Fruit fly (Drosophila melanogaster): ENCODE data around the gene PIG-U.

The PIG-U gene

dm6 chr2L:8514748-8515147 lies at the start of gene PIG-U, which contains the start of gene CG13097:
PIG-U (plus strand) TSS chr2L:8515096.
CG13097 (minus strand) TSS chr2L:8514868.
- no peak for TF ChIP-seq psq (optimal IDR thresholded peaks at IDR 0.05)
- TF ChIP-seq ttk (optimal IDR thresholded peaks at IDR 0.05) = no peak
- no peak for TF ChIP-seq h (optimal IDR thresholded peaks at IDR 0.05)
- TF ChIP-seq insv (optimal IDR thresholded peaks at IDR 0.05) = no peak
- TF ChIP-seq Sin3A (optimal IDR thresholded peaks at IDR 0.05) = no peak
- no peak for TF ChIP-seq Myc (optimal IDR thresholded peaks at IDR 0.05)

DNA sequence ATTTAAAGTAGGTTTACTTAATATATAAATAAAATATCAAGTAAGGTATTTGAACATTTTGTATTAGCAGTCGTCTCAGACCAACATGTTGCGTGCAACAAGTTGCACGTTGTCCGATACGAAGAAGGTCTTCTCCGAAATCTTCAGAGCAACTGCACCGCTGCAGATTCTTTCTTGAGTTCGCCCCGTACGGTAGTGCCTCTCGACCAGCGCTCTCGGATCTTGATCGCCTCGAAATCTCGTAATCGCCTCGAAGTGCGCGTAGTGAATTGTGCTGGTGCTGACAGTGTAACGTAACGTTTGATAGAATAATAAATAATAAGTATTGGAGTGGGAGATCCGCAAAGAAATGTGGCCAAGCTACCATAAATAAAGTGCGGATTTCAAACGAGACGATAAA lies 48.3 kb upstream of the PIG-U start, which contains the start of gene dachs:
dachs (plus strand) TSS at position 175 of the 400 bp plus-strand sequence.
- TF ChIP-seq ttk (optimal IDR thresholded peaks at IDR 0.05) = no peak
- no peak for TF ChIP-seq Myc (optimal IDR thresholded peaks at IDR 0.05)
- TF ChIP-seq Sin3A (optimal IDR thresholded peaks at IDR 0.05) = no peak
- TF ChIP-seq psq (optimal IDR thresholded peaks at IDR 0.05) = no peak
- no peak for TF ChIP-seq h (optimal IDR thresholded peaks at IDR 0.05)
- TF ChIP-seq insv (optimal IDR thresholded peaks at IDR 0.05) = no peak

DNA sequence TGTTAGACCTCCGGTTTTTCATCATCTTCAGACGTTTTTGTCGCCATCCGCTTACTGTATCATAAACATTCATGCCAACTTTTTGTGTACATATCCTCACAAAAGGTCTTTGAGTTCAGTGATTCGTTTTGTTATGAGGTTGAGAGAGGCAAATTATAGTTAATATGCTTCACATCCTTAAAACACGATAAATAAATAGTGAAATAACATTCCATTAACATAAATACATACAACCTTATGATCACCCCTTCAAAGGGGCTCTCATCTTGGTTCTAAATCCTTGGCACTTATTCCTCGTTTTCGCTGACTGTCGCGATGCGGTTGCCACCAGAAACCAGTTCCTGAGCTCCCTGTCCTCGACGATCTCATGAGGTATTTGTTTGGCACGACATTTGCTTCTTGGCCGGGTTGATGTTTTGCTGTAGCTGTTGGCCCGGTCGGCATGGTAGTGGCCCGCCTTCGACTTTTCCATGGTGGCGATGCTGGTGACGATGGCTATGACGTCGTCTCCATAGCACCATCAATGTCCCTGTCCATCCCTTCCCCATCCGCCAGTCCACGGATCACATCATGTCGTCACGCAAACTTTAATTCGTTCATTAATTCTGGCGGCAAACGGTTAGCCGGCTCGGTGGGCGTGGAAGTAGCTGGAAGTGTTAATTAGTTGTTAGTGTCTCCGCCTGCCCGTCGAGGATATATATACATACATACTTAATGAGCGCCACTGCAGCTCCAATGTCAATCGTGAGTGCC lies 45.8 kb upstream of the PIG-U start:
- TF ChIP-seq ttk (optimal IDR thresholded peaks at IDR 0.05) = no peak

DNA sequence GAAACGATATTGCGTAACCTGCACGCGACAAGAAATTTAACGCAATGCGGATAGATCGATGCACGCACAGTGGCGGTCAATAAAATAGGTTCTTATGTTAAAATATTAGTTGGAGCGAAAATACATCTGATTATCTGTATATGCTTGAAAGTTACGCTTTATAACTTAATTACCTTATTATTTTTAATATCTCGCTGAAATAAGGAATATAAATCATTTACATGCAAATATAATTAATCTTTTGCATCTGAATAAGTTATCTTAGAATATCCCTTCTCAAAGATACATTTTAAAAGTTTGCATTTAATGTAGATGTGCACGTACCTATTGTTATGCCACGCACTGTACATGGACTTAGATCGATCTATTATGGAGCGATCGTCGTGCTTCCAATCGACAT lies 43.2 kb upstream of the PIG-U start:
- TF ChIP-seq Sin3A (optimal IDR thresholded peaks at IDR 0.05) (no peak), psq (optimal IDR thresholded peaks at IDR 0.05) (no peak), h (optimal IDR thresholded peaks at IDR 0.05) (no peak), insv (optimal IDR thresholded peaks at IDR 0.05) (no peak)

DNA sequence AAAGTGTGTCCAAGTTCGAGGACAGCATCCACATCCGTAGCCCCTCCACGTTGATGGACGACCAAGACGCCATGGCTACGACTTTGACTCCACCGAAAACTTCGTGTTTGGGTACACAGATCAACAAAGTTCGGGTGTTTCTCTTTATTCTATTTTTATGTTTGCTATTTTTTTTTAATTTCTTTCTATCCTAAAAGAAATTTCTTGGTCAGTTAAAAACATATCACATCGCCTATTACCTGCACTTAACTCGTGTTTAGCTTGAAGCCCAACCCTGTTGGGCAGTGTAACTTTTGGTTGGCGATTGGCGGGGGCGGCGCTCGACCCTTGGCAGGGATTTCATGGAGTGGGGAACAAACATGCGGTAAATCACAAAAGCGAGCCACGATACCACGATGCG lies 41.4 kb upstream of the PIG-U start:
- TF ChIP-seq Sin3A (optimal IDR thresholded peaks at IDR 0.05) = no peak
- TF ChIP-seq h (optimal IDR thresholded peaks at IDR 0.05) = no peak
- TF ChIP-seq ttk (optimal IDR thresholded peaks at IDR 0.05) = no peak
- no peak for TF ChIP-seq Myc (optimal IDR thresholded peaks at IDR 0.05)
- no peak for TF ChIP-seq psq (optimal IDR thresholded peaks at IDR 0.05)
- no peak for TF ChIP-seq insv (optimal IDR thresholded peaks at IDR 0.05)

dm6 chr2L:8477049-8477448 lies 37.8 kb upstream of the PIG-U start, which contains the start of gene CheA29a:
CheA29a (plus strand) TSS chr2L:8477349.
- TF ChIP-seq insv (optimal IDR thresholded peaks at IDR 0.05) = no peak

dm6 chr2L:8477971-8478370 lies 36.9 kb upstream of the PIG-U start:
- TF ChIP-seq h (optimal IDR thresholded peaks at IDR 0.05) (no peak), Myc (optimal IDR thresholded peaks at IDR 0.05) (no peak), insv (optimal IDR thresholded peaks at IDR 0.05) (no peak), ttk (optimal IDR thresholded peaks at IDR 0.05) (no peak), psq (optimal IDR thresholded peaks at IDR 0.05) (no peak), Sin3A (optimal IDR thresholded peaks at IDR 0.05) (no peak)

dm6 chr2L:8478379-8478778 lies 36.5 kb upstream of the PIG-U start:
- no peak for TF ChIP-seq Myc (optimal IDR thresholded peaks at IDR 0.05)
- TF ChIP-seq psq (optimal IDR thresholded peaks at IDR 0.05) = no peak
- no peak for TF ChIP-seq ttk (optimal IDR thresholded peaks at IDR 0.05)
- TF ChIP-seq insv (optimal IDR thresholded peaks at IDR 0.05) = no peak

- no peak for TF ChIP-seq insv (optimal IDR thresholded peaks at IDR 0.05)
- no peak for TF ChIP-seq Sin3A (optimal IDR thresholded peaks at IDR 0.05)
- TF ChIP-seq psq (optimal IDR thresholded peaks at IDR 0.05) = no peak
- no peak for TF ChIP-seq Myc (optimal IDR thresholded peaks at IDR 0.05)
- no peak for TF ChIP-seq h (optimal IDR thresholded peaks at IDR 0.05)
These were observed 35.8 kb upstream of the PIG-U start for dm6 chr2L:8478911-8479706.

DNA sequence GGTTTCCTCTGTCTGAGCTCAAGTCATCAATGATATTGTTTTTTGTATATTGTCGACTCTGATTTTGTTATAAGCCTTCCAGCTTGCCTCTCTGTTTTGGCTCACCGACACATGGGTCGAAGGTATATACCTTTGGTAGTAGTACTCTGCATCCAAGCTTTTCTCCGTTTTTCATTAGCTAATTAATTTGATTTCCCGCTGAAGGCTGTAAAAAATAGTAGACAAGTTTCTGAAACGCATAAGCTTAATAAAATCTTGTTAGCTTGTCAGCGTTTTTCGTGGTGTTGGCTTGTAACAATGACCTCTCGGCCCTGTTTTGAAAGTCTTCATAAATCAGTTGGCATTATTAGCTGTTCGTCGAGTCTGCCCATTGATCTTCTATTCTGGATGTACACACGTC lies 34.1 kb upstream of the PIG-U start:
- no peak for TF ChIP-seq Myc (optimal IDR thresholded peaks at IDR 0.05)
- no peak for TF ChIP-seq h (optimal IDR thresholded peaks at IDR 0.05)
- TF ChIP-seq ttk (optimal IDR thresholded peaks at IDR 0.05) = no peak
- no peak for TF ChIP-seq Sin3A (optimal IDR thresholded peaks at IDR 0.05)
- no peak for TF ChIP-seq insv (optimal IDR thresholded peaks at IDR 0.05)

DNA sequence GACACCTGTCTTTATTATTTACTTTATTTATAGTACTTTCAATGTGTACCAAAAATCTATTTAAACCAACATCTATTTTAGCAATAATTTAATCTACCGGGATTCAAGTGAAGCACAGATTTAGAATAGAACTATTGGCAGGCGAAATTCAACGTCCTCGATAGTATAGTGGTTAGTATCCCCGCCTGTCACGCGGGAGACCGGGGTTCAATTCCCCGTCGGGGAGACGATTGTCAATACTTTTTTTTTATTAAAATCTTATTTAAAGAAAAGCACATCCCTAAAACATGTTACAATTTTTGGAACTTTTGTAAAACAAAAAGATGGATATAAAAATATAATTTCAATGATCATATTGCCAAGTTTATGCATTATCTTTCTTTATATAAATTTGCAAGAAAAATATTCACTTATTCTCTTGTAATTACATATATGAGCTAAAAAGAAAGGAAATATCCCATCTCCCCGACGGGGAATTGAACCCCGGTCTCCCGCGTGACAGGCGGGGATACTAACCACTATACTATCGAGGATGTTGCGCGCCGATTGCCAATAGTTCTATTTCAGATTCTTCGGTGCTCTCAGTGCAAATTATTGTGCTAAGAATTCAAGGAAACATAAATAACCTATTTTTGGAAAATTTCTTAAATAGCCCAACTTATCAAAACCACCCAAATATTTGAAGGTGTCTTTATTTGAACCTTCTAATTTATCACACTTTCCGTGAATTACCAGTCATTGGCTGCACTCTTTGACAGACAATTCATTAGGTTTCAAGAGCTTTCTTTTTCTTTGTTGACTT lies 33.1 kb upstream of the PIG-U start, which contains the start of gene CG43796:
CG43796 (plus strand) TSS at position 752 of the 802 bp plus-strand sequence.
- TF ChIP-seq Sin3A (optimal IDR thresholded peaks at IDR 0.05) (no peak), insv (optimal IDR thresholded peaks at IDR 0.05) (no peak), psq (optimal IDR thresholded peaks at IDR 0.05) (no peak), ttk (optimal IDR thresholded peaks at IDR 0.05) (no peak), h (optimal IDR thresholded peaks at IDR 0.05) (no peak), Myc (optimal IDR thresholded peaks at IDR 0.05) (no peak)

DNA sequence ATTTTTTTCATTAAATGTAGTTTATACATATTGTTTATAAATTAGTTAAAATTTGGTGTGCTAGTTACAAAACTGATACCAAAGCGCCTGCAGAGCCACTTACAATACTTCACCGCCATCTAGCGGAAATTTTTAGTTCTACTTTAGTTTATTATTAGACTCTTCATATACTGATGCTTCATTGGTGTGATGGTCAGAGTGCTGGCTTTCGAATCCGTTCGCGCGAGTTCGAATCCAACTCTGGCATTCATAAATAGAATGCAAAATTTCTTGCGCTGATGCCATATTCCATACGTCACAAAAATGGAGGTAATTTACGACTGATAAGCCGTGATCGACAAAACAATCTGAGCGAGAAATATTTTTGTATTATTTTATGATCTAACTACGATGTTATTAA lies 29.3 kb upstream of the PIG-U start:
- no peak for TF ChIP-seq insv (optimal IDR thresholded peaks at IDR 0.05)
- no peak for TF ChIP-seq psq (optimal IDR thresholded peaks at IDR 0.05)
- no peak for TF ChIP-seq ttk (optimal IDR thresholded peaks at IDR 0.05)
- no peak for TF ChIP-seq h (optimal IDR thresholded peaks at IDR 0.05)
- no peak for TF ChIP-seq Sin3A (optimal IDR thresholded peaks at IDR 0.05)
- no peak for TF ChIP-seq Myc (optimal IDR thresholded peaks at IDR 0.05)
